Worm (Caenorhabditis elegans) whole organism, early embryonic: ENCODE measurements around the gene Y7A5A.24.

Experiments
- B0310.2 ChIP-seq: sonication (generic microtip); optimal IDR thresholded peaks from 2 replicates; lab custom pipeline; 2016; ENCODE audit warnings: mild to moderate bottlenecking, missing genetic modification characterization, missing compliant biosample characterization
- F13C5.2 ChIP-seq: sonication (generic microtip); optimal IDR thresholded peaks from 2 replicates; lab custom pipeline; 2017; ENCODE audit warnings: mild to moderate bottlenecking, missing genetic modification characterization, inconsistent platforms, missing compliant biosample characterization
- aly-1 ChIP-seq: sonication (generic microtip); optimal IDR thresholded peaks from 2 replicates; lab custom pipeline; 2016; ENCODE audit warnings: missing genetic modification characterization, missing compliant biosample characterization
- ama-1 ChIP-seq: fragments of 150-350 bp; optimal IDR thresholded peaks from 2 replicates; lab custom pipeline; 2014
- ceh-13 ChIP-seq: fragments of 200-800 bp; sonication (Bioruptor generic); optimal IDR thresholded peaks from 2 replicates; lab custom pipeline; 2018; ENCODE audit warnings: mild to moderate bottlenecking, missing genetic modification characterization, missing compliant biosample characterization
- ceh-36 ChIP-seq: sonication (generic microtip); optimal IDR thresholded peaks from 2 replicates; lab custom pipeline; 2016; ENCODE audit warnings: missing genetic modification characterization, inconsistent platforms, missing compliant biosample characterization
- ets-7 ChIP-seq: sonication (generic microtip); optimal IDR thresholded peaks from 2 replicates; lab custom pipeline; 2016; ENCODE audit warnings: missing genotype, missing genetic modification characterization, missing compliant biosample characterization
- flt-1 ChIP-seq: fragments of 200-800 bp; sonication (Bioruptor generic); IDR thresholded peaks from 2 replicates; pipeline ENCODE4 v1.3.6; 2022; ENCODE audit warnings: missing genetic modification characterization, missing compliant biosample characterization
- hmbx-1 ChIP-seq: sonication (generic microtip); optimal IDR thresholded peaks from 2 replicates; lab custom pipeline; 2016; ENCODE audit warnings: mild to moderate bottlenecking, missing genetic modification characterization, missing compliant biosample characterization
- hmg-4 ChIP-seq: fragments of 200-800 bp; sonication (Bioruptor generic); optimal IDR thresholded peaks from 2 replicates; lab custom pipeline; 2018; ENCODE audit warnings: mild to moderate bottlenecking, missing genetic modification characterization, missing compliant biosample characterization
- hnd-1 ChIP-seq: sonication (generic microtip); optimal IDR thresholded peaks from 2 replicates; lab custom pipeline; 2016; ENCODE audit warnings: missing genetic modification characterization, missing compliant biosample characterization
- pes-1 ChIP-seq: fragments of 200-800 bp; sonication (Bioruptor generic); IDR thresholded peaks from 2 replicates; pipeline ENCODE4 v1.3.6; 2022; ENCODE audit warnings: missing genetic modification reagents, missing genetic modification characterization, missing compliant biosample characterization
- scrt-1 ChIP-seq: fragments of 200-800 bp; sonication (Bioruptor generic); IDR thresholded peaks from 2 replicates; pipeline ENCODE4 v1.3.6; 2022; ENCODE audit warnings: missing genetic modification characterization, missing compliant biosample characterization
- sea-1 ChIP-seq: fragments of 200-800 bp; sonication (Bioruptor generic); conservative IDR thresholded peaks from 2 replicates; pipeline ENCODE4 v1.3.6; 2022; ENCODE audit warnings: missing genetic modification characterization, missing compliant biosample characterization
- tbx-11 ChIP-seq: fragments of 200-800 bp; sonication (Bioruptor generic); IDR thresholded peaks from 2 replicates; pipeline ENCODE4 v1.3.6; 2022; ENCODE audit warnings: missing genetic modification characterization, missing compliant biosample characterization
- tbx-37 ChIP-seq: fragments of 200-800 bp; sonication (Bioruptor generic); conservative IDR thresholded peaks from 2 replicates; pipeline ENCODE4 v1.3.6; 2022; ENCODE audit warnings: missing genetic modification reagents, missing genetic modification characterization, missing compliant biosample characterization
- tra-4 ChIP-seq: sonication (generic microtip); optimal IDR thresholded peaks from 2 replicates; lab custom pipeline; 2017; ENCODE audit warnings: missing genetic modification characterization, missing compliant biosample characterization

Y7A5A.24 gene

ce11 chrX:15801827-15802226, 19.9 kb upstream of the Y7A5A.24 start:
- TF ChIP-seq sea-1 (GFP tag; lab: Robert Waterston, UW) (no peak), pes-1 (GFP tag; lab: Robert Waterston, UW) (no peak), tra-4 (tag; lab: Kevin White, UChicago) (no peak)

ce11 chrX:15799595-15799994, 17.7 kb upstream of the Y7A5A.24 start, which contains the start of gene Y7A5A.6:
Y7A5A.6 (minus strand) TSS chrX:15799695.
- TF ChIP-seq hnd-1 (tag; lab: Kevin White, UChicago) = no peak
- no peak for TF ChIP-seq pes-1 (GFP tag; lab: Robert Waterston, UW)
- TF ChIP-seq tbx-11 (GFP tag; lab: Robert Waterston, UW) = no peak
- TF ChIP-seq hmg-4 (GFP tag; lab: Kevin White, UChicago) = no peak
- no peak for TF ChIP-seq ama-1
- TF ChIP-seq sea-1 (GFP tag; lab: Robert Waterston, UW) = no peak
- TF ChIP-seq B0310.2 (tag; lab: Kevin White, UChicago) = no peak
- TF ChIP-seq F13C5.2 (tag; lab: Kevin White, UChicago) = no peak
- TF ChIP-seq flt-1 (GFP tag; lab: Robert Waterston, UW) = no peak

DNA sequence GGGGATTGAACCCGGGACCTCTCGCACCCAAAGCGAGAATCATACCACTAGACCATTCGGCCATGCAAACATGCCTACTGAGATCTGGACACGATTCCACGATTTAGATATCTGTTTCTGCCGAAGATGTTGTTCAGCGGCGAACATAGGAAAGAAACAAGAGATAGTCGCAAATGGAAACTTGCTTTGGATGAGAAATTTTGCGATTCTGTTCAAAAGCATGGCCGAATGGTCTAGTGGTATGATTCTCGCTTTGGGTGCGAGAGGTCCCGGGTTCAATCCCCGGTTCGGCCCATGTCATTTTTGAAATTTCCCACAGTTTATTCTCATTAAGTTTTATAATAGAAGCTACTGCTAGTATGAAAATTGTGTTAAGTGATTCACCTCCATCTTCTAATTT, 14.7 kb upstream of the Y7A5A.24 start:
- no peak for TF ChIP-seq flt-1 (GFP tag; lab: Robert Waterston, UW)
- no peak for TF ChIP-seq ceh-36 (tag; lab: Kevin White, UChicago)
- TF ChIP-seq tbx-37 (GFP tag; lab: Robert Waterston, UW) = no peak
- TF ChIP-seq tbx-11 (GFP tag; lab: Robert Waterston, UW) = no peak
- TF ChIP-seq hmg-4 (GFP tag; lab: Kevin White, UChicago) = no peak
- TF ChIP-seq ceh-13 (GFP tag; lab: Kevin White, UChicago) = no peak
- TF ChIP-seq scrt-1 (GFP tag; lab: Robert Waterston, UW) = no peak
- no peak for TF ChIP-seq ama-1
- TF ChIP-seq ets-7 (tag; lab: Kevin White, UChicago) = no peak
- TF ChIP-seq B0310.2 (tag; lab: Kevin White, UChicago) = no peak

DNA sequence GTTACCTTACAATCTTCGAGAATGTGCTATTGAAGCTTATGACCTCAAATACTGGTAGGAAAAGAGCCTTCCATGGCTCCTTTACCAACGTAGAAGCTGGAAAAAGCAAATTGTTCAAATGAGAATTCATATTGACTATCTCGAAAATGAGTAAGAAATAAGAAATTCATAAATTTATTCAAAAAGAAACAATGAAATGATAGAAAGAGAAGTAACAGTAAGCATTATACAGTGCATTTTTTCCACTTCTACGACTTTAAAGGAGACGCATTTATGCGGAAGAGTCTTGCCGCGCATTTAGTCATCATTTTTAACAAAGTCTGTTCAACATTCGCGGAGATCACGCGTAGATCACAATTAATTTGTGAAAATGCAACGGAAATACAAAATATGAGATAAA, 13.1 kb upstream of the Y7A5A.24 start, which contains the start of gene Y7A5A.10:
Gene Y7A5A.10, minus strand, starts transcription at position 101 of the 400 bp plus-strand sequence.
- TF ChIP-seq flt-1 (GFP tag; lab: Robert Waterston, UW) = no peak
- no peak for TF ChIP-seq tra-4 (tag; lab: Kevin White, UChicago)
- TF ChIP-seq hmg-4 (GFP tag; lab: Kevin White, UChicago) = no peak
- TF ChIP-seq B0310.2 (tag; lab: Kevin White, UChicago) = no peak
- no peak for TF ChIP-seq scrt-1 (GFP tag; lab: Robert Waterston, UW)
- TF ChIP-seq ets-7 (tag; lab: Kevin White, UChicago) = no peak
- no peak for TF ChIP-seq F13C5.2 (tag; lab: Kevin White, UChicago)
- TF ChIP-seq sea-1 (GFP tag; lab: Robert Waterston, UW) = no peak
- no peak for TF ChIP-seq aly-1 (tag; lab: Kevin White, UChicago)
- TF ChIP-seq hmbx-1 (tag; lab: Kevin White, UChicago) = no peak
- no peak for TF ChIP-seq ceh-36 (tag; lab: Kevin White, UChicago)
- no peak for TF ChIP-seq ceh-13 (GFP tag; lab: Kevin White, UChicago)
- no peak for TF ChIP-seq tbx-11 (GFP tag; lab: Robert Waterston, UW)
- TF ChIP-seq ama-1 = no peak
- no peak for TF ChIP-seq tbx-37 (GFP tag; lab: Robert Waterston, UW)

DNA sequence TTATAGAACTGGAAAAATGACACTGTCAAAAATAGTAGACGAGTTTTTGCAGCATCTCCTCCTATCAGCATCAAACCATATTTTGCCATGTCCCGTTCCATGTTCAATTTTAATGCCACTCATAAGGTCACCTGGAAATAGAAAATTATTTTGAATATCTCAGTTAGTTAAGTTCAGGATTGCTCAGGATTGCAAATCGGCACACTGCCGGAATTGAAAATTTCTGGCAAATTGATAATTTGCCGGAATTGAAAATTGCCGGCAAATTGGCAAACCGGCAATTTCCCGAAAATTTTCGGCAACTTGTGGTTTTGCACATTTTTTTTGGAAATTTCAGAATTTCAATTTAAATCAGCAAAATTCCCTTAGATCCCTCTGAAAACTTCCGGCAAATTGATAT, 4.8 kb upstream of the Y7A5A.24 start, which contains the start of gene Y7A5A.5:
Gene Y7A5A.5, minus strand, starts transcription at position 101 of the 400 bp plus-strand sequence.
- TF ChIP-seq scrt-1 (GFP tag; lab: Robert Waterston, UW) = no peak
- TF ChIP-seq pes-1 (GFP tag; lab: Robert Waterston, UW) = no peak
- no peak for TF ChIP-seq tbx-37 (GFP tag; lab: Robert Waterston, UW)
- TF ChIP-seq tra-4 (tag; lab: Kevin White, UChicago) = no peak
- no peak for TF ChIP-seq F13C5.2 (tag; lab: Kevin White, UChicago)
- no peak for TF ChIP-seq hmg-4 (GFP tag; lab: Kevin White, UChicago)
- no peak for TF ChIP-seq ceh-36 (tag; lab: Kevin White, UChicago)
- TF ChIP-seq ceh-13 (GFP tag; lab: Kevin White, UChicago) = no peak
- TF ChIP-seq hmbx-1 (tag; lab: Kevin White, UChicago) = no peak
- TF ChIP-seq hnd-1 (tag; lab: Kevin White, UChicago) = no peak
- no peak for TF ChIP-seq B0310.2 (tag; lab: Kevin White, UChicago)
- no peak for TF ChIP-seq tbx-11 (GFP tag; lab: Robert Waterston, UW)

- TF ChIP-seq B0310.2 (tag; lab: Kevin White, UChicago) (no peak), hmbx-1 (tag; lab: Kevin White, UChicago) (no peak), hmg-4 (GFP tag; lab: Kevin White, UChicago) (no peak), sea-1 (GFP tag; lab: Robert Waterston, UW) (no peak), hnd-1 (tag; lab: Kevin White, UChicago) (no peak), scrt-1 (GFP tag; lab: Robert Waterston, UW) (no peak), ceh-13 (GFP tag; lab: Kevin White, UChicago) (no peak)
These were observed 2.6 kb upstream of the Y7A5A.24 start, which contains the start of gene Y7A5A.3 for ce11 chrX:15784570-15784969. Y7A5A.3 (minus strand) TSS chrX:15784670.

DNA sequence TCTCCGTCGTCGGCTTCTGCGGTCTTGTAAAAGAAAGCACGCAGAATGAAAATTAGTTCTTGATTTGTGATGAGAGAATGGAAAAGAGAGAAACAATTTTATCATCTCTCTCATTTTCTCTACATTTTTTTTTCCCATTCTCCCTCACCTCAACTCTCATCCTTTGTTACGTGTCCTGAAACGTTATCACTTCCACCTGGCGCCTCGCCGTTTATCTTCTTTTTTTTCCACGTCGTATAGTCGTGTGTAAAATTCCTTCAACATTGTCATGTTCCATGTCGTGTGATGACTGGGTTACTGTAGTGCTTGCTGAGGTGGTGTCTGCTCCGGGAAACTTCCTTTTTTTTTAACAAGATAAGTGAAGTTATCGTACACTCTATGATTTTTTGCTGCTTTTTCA, 2.4 kb downstream of the Y7A5A.24 start:
- TF ChIP-seq flt-1 (GFP tag; lab: Robert Waterston, UW) (no peak), sea-1 (GFP tag; lab: Robert Waterston, UW) (no peak), tra-4 (tag; lab: Kevin White, UChicago) (no peak), B0310.2 (tag; lab: Kevin White, UChicago) (no peak), ama-1 (no peak), tbx-37 (GFP tag; lab: Robert Waterston, UW) (no peak), ceh-13 (GFP tag; lab: Kevin White, UChicago) (no peak), hmbx-1 (tag; lab: Kevin White, UChicago) (no peak), tbx-11 (GFP tag; lab: Robert Waterston, UW) (no peak), ceh-36 (tag; lab: Kevin White, UChicago) (no peak), hmg-4 (GFP tag; lab: Kevin White, UChicago) (no peak), ets-7 (tag; lab: Kevin White, UChicago) (no peak)
